Worm (Caenorhabditis elegans) whole organism, L2 larva: Measurements from ENCODE around the gene VW02B12L.2.

Experiments
- C34F6.9 ChIP-seq: fragments of 150-350 bp; optimal IDR thresholded peaks from 2 replicates; lab custom pipeline; 2014; ENCODE audit warnings: missing biosample characterization, missing genetic modification characterization
- R02D3.7 ChIP-seq: fragments of 150-350 bp; optimal IDR thresholded peaks from 2 replicates; lab custom pipeline; 2014; ENCODE audit warnings: missing biosample characterization, missing genetic modification characterization
- ZK546.5 ChIP-seq: sonication (generic microtip); optimal IDR thresholded peaks from 2 replicates; lab custom pipeline; 2017; ENCODE audit warnings: missing biosample characterization, missing genetic modification characterization
- alr-1 ChIP-seq: fragments of 150-350 bp; optimal IDR thresholded peaks from 2 replicates; lab custom pipeline; 2014; ENCODE audit warnings: missing biosample characterization, missing genetic modification characterization
- aly-2 ChIP-seq: fragments of 150-350 bp; optimal IDR thresholded peaks from 2 replicates; lab custom pipeline; 2014; ENCODE audit warnings: missing biosample characterization, missing genetic modification characterization
- ama-1 ChIP-seq: fragments of 150-350 bp; optimal IDR thresholded peaks from 2 replicates; lab custom pipeline; 2018; ENCODE audit warnings: inconsistent platforms
- ceh-16 ChIP-seq: fragments of 150-350 bp; optimal IDR thresholded peaks from 2 replicates; lab custom pipeline; 2014; ENCODE audit warnings: missing biosample characterization, missing genetic modification characterization
- ceh-82 ChIP-seq: fragments of 150-350 bp; optimal IDR thresholded peaks from 2 replicates; lab custom pipeline; 2014; ENCODE audit warnings: missing biosample characterization, missing genetic modification characterization
- dmd-4 ChIP-seq: sonication (generic microtip); optimal IDR thresholded peaks from 2 replicates; lab custom pipeline; 2017; ENCODE audit warnings: missing biosample characterization, missing genetic modification characterization
- egl-27 ChIP-seq: sonication (generic microtip); optimal IDR thresholded peaks from 3 replicates; lab custom pipeline; 2017; ENCODE audit warnings: missing biosample characterization, missing genetic modification reagents, missing genetic modification characterization
- elt-3 ChIP-seq: sonication (generic microtip); optimal IDR thresholded peaks from 2 replicates; lab custom pipeline; 2017; ENCODE audit warnings: missing biosample characterization, missing genetic modification characterization
- fos-1 ChIP-seq: fragments of 150-350 bp; optimal IDR thresholded peaks from 2 replicates; lab custom pipeline; 2014; ENCODE audit warnings: missing biosample characterization, missing genetic modification characterization
- gmeb-1 ChIP-seq: fragments of 150-350 bp; optimal IDR thresholded peaks from 2 replicates; lab custom pipeline; 2014; ENCODE audit warnings: missing biosample characterization, missing genetic modification characterization
- lin-11 ChIP-seq: fragments of 150-350 bp; sonication (generic microtip); optimal IDR thresholded peaks from 2 replicates; lab custom pipeline; 2014; ENCODE audit warnings: missing biosample characterization, missing genetic modification characterization, inconsistent platforms, mixed read lengths
- lsy-2 ChIP-seq, 2 experiments: fragments of 150-350 bp in 1 of 2; sonication (generic microtip) in 1 of 2; optimal IDR thresholded peaks; 2 replicates each; lab custom pipeline; 2014 to 2017; ENCODE audit warnings: missing biosample characterization in 2 of 2, missing genetic modification characterization in 2 of 2
- mdl-1 ChIP-seq, 2 experiments: fragments of 150-350 bp in 1 of 2; sonication (generic microtip) in 1 of 2; optimal IDR thresholded peaks; 2 replicates each; lab custom pipeline; 2017; ENCODE audit warnings: missing biosample characterization in 2 of 2, missing genetic modification characterization in 2 of 2
- nhr-10 ChIP-seq: sonication (generic microtip); optimal IDR thresholded peaks from 2 replicates; lab custom pipeline; 2017; ENCODE audit warnings: missing biosample characterization, missing genetic modification characterization
- nhr-11 ChIP-seq: fragments of 150-350 bp; optimal IDR thresholded peaks from 2 replicates; lab custom pipeline; 2014; ENCODE audit warnings: missing biosample characterization, missing genetic modification characterization
- nhr-12 ChIP-seq: fragments of 150-350 bp; optimal IDR thresholded peaks from 2 replicates; lab custom pipeline; 2014; ENCODE audit warnings: missing biosample characterization, missing genetic modification characterization
- nhr-129 ChIP-seq: fragments of 150-350 bp; optimal IDR thresholded peaks from 2 replicates; lab custom pipeline; 2014; ENCODE audit warnings: missing biosample characterization, missing genetic modification characterization
- nhr-25 ChIP-seq: fragments of 150-350 bp; sonication (generic microtip); optimal IDR thresholded peaks from 3 replicates; lab custom pipeline; 2014; ENCODE audit warnings: missing biosample characterization, missing genetic modification characterization
- nhr-77 ChIP-seq: fragments of 150-350 bp; optimal IDR thresholded peaks from 2 replicates; lab custom pipeline; 2014; ENCODE audit warnings: missing biosample characterization, missing genetic modification characterization
- peb-1 ChIP-seq: fragments of 150-350 bp; optimal IDR thresholded peaks from 2 replicates; lab custom pipeline; 2014; ENCODE audit warnings: missing biosample characterization, missing genetic modification characterization
- sem-4 ChIP-seq: fragments of 150-350 bp; optimal IDR thresholded peaks from 2 replicates; lab custom pipeline; 2014; ENCODE audit warnings: missing biosample characterization, missing genetic modification reagents, missing genetic modification characterization
- sma-3 ChIP-seq: sonication (generic microtip); optimal IDR thresholded peaks from 2 replicates; lab custom pipeline; 2016; ENCODE audit warnings: missing genetic modification reagents, missing genetic modification characterization, missing compliant biosample characterization
- snpc-4 ChIP-seq: fragments of 150-350 bp; optimal IDR thresholded peaks from 2 replicates; lab custom pipeline; 2014; ENCODE audit warnings: missing biosample characterization, missing genetic modification characterization
- unc-39 ChIP-seq: fragments of 150-350 bp; optimal IDR thresholded peaks from 2 replicates; lab custom pipeline; 2014; ENCODE audit warnings: missing biosample characterization, missing genetic modification characterization
- unc-62 ChIP-seq: fragments of 150-350 bp; optimal IDR thresholded peaks from 2 replicates; lab custom pipeline; 2014; ENCODE audit warnings: missing biosample characterization, missing genetic modification reagents, missing genetic modification characterization
- ztf-1 ChIP-seq: fragments of 200-800 bp; sonication (Bioruptor generic); conservative IDR thresholded peaks from 2 replicates; pipeline ENCODE4 v1.3.6; 2022; ENCODE audit warnings: missing genetic modification characterization, missing compliant biosample characterization
- ztf-4 ChIP-seq: fragments of 150-350 bp; optimal IDR thresholded peaks from 2 replicates; lab custom pipeline; 2014; ENCODE audit warnings: missing biosample characterization, missing genetic modification characterization

VW02B12L.2 gene

ce11 chrII:11400386-11400785 is 39.7 kb downstream of the VW02B12L.2 start:
- TF ChIP-seq ztf-1 (no peak), R02D3.7 (no peak), nhr-129 (tag; lab: Kevin White, UChicago) (peak; percentile 7), mdl-1 (tag; optimal IDR thresholded peaks at IDR 0.05; lab: Kevin White, UChicago) (no peak)
- TF ChIP-seq, all 48 proteins: peak for 1

- TF ChIP-seq gmeb-1 (tag; lab: Kevin White, UChicago) (no peak), lsy-2 (tag; optimal IDR thresholded peaks at IDR 0.05; lab: Kevin White, UChicago) (no peak), egl-27 (tag; lab: Kevin White, UChicago) (no peak), nhr-77 (tag; lab: Kevin White, UChicago) (no peak), nhr-10 (tag; lab: Kevin White, UChicago) (no peak)
Observed at ce11 chrII:11398787-11399186, 41.3 kb downstream of the VW02B12L.2 start.

- TF ChIP-seq nhr-12: no peak
- TF ChIP-seq nhr-11 (tag; lab: Kevin White, UChicago): no peak
- no peak for TF ChIP-seq nhr-10 (tag; lab: Kevin White, UChicago)
- TF ChIP-seq nhr-25 (tag; lab: Kevin White, UChicago): no peak
- TF ChIP-seq peb-1: no peak
- TF ChIP-seq nhr-129 (tag; lab: Kevin White, UChicago): no peak
- no peak for TF ChIP-seq ama-1 (lab: Kevin White, UChicago)
Observed at ce11 chrII:11396217-11396616, 43.9 kb downstream of the VW02B12L.2 start.

ce11 chrII:11393787-11394186 is 46.3 kb downstream of the VW02B12L.2 start:
- TF ChIP-seq ztf-1 (no peak), ztf-4 (no peak), C34F6.9 (tag; lab: Kevin White, UChicago) (no peak), ama-1 (lab: Kevin White, UChicago) (no peak), fos-1 (no peak), lsy-2 (tag; optimal IDR thresholded peaks at IDR 0.05; lab: Kevin White, UChicago) (no peak), elt-3 (tag; lab: Kevin White, UChicago) (no peak), mdl-1 (tag; optimal IDR thresholded peaks at IDR 0.05; lab: Kevin White, UChicago) (no peak), snpc-4 (no peak), R02D3.7 (no peak), sma-3 (no peak), unc-62 (GFP tag; lab: Kevin White, UChicago) (no peak), unc-39 (tag; lab: Kevin White, UChicago) (no peak)

- TF ChIP-seq aly-2 (no peak), snpc-4 (no peak), ztf-1 (no peak), alr-1 (tag; lab: Kevin White, UChicago) (no peak), ZK546.5 (tag; lab: Kevin White, UChicago) (no peak), sem-4 (tag; lab: Kevin White, UChicago) (no peak), ceh-16 (no peak), mdl-1 (tag; optimal IDR thresholded peaks at IDR 0.05; lab: Kevin White, UChicago) (no peak), dmd-4 (tag; lab: Kevin White, UChicago) (no peak), ztf-4 (no peak), lin-11 (tag; lab: Kevin White, UChicago) (no peak), ceh-82 (tag; lab: Kevin White, UChicago) (no peak)
Observed at ce11 chrII:11392390-11392789, 47.7 kb downstream of the VW02B12L.2 start.

- no peak for TF ChIP-seq R02D3.7
Observed at ce11 chrII:11390865-11391264, 49.3 kb downstream of the VW02B12L.2 start, which contains the start of gene shn-1. Gene shn-1 (minus strand): TSS chrII:11390965.
